Worm (Caenorhabditis elegans) whole organism, young adult: Measurements from ENCODE around the gene C34F6.11.
A peak's percentile ranks its signal among the peaks of the same experiment; 100 is the strongest.

Experiments
- C17E4.6 ChIP-seq: fragments of 200-800 bp; sonication (Bioruptor generic); IDR thresholded peaks from 2 replicates; pipeline ENCODE4 v1.3.6; 2022; ENCODE audit warnings: missing genetic modification reagents, missing genetic modification characterization, missing compliant biosample characterization
- K11D2.4 ChIP-seq: fragments of 200-800 bp; sonication (Bioruptor generic); IDR thresholded peaks from 2 replicates; pipeline ENCODE4 v1.3.6; 2022; ENCODE audit warnings: missing genetic modification reagents, missing genetic modification characterization, missing compliant biosample characterization
- T07F8.4 ChIP-seq: sonication (generic microtip); optimal IDR thresholded peaks from 2 replicates; lab custom pipeline; 2016; ENCODE audit warnings: mild to moderate bottlenecking, missing genetic modification characterization, moderate library complexity, missing compliant biosample characterization
- Y53F4B.3 ChIP-seq: fragments of 200-800 bp; sonication (Bioruptor generic); IDR thresholded peaks from 2 replicates; pipeline ENCODE4 v1.3.6; 2022; ENCODE audit warnings: missing genetic modification reagents, missing genetic modification characterization, missing compliant biosample characterization
- Y79H2A.3 ChIP-seq: fragments of 200-800 bp; sonication (Bioruptor generic); conservative IDR thresholded peaks from 2 replicates; pipeline ENCODE4 v1.3.6; 2022; ENCODE audit warnings: missing genetic modification reagents, missing genetic modification characterization, missing compliant biosample characterization
- Y95B8A.8 ChIP-seq: fragments of 200-800 bp; sonication (Bioruptor generic); IDR thresholded peaks from 2 replicates; pipeline ENCODE4 v1.3.6; 2022; ENCODE audit warnings: missing genetic modification reagents, missing genetic modification characterization, missing compliant biosample characterization
- ama-1 ChIP-seq, 3 experiments: fragments of 150-350 bp in 1 of 3; sonication (generic microtip) in 2 of 3; optimal IDR thresholded peaks; 2 replicates each; lab custom pipeline; 2014 to 2018; ENCODE audit warnings: missing biosample characterization in 2 of 3, missing genetic modification characterization in 2 of 3, missing genetic modification reagents in 2 of 3
- aptf-3 ChIP-seq: fragments of 200-800 bp; sonication (Bioruptor generic); IDR thresholded peaks from 2 replicates; pipeline ENCODE4 v1.3.6; 2022; ENCODE audit warnings: missing genetic modification characterization, missing compliant biosample characterization
- bed-2 ChIP-seq: fragments of 200-800 bp; sonication (Bioruptor generic); IDR thresholded peaks from 2 replicates; pipeline ENCODE4 v1.3.6; 2022; ENCODE audit warnings: missing genetic modification reagents, missing genetic modification characterization, missing compliant biosample characterization
- ceh-27 ChIP-seq: fragments of 200-800 bp; sonication (Bioruptor generic); optimal IDR thresholded peaks from 2 replicates; lab custom pipeline; 2018; ENCODE audit warnings: mild to moderate bottlenecking, missing genetic modification characterization, moderate library complexity, missing compliant biosample characterization
- dox-1 ChIP-seq: fragments of 200-800 bp; sonication (Bioruptor generic); IDR thresholded peaks from 2 replicates; pipeline ENCODE4 v1.3.6; 2022; ENCODE audit warnings: missing genetic modification reagents, missing genetic modification characterization, missing compliant biosample characterization
- egrh-3 ChIP-seq: fragments of 200-800 bp; sonication (Bioruptor generic); IDR thresholded peaks from 2 replicates; pipeline ENCODE4 v1.3.6; 2022; ENCODE audit warnings: missing genetic modification reagents, missing genetic modification characterization, missing compliant biosample characterization
- ekl-4 ChIP-seq: fragments of 200-800 bp; sonication (Bioruptor generic); IDR thresholded peaks from 2 replicates; pipeline ENCODE4 v1.3.6; 2022; ENCODE audit warnings: missing genetic modification reagents, missing genetic modification characterization, missing compliant biosample characterization
- gei-17 ChIP-seq: fragments of 200-800 bp; sonication (Bioruptor generic); optimal IDR thresholded peaks from 2 replicates; lab custom pipeline; 2018; ENCODE audit warnings: mild to moderate bottlenecking, missing genetic modification characterization, missing compliant biosample characterization
- him-1 ChIP-seq: sonication (generic microtip); optimal IDR thresholded peaks from 2 replicates; lab custom pipeline; 2016; ENCODE audit warnings: missing genotype, missing genetic modification reagents, missing genetic modification characterization, missing compliant biosample characterization
- hlh-12 ChIP-seq: sonication (generic microtip); optimal IDR thresholded peaks from 2 replicates; lab custom pipeline; 2016; ENCODE audit warnings: missing genetic modification characterization, missing compliant biosample characterization
- hmg-1.2 ChIP-seq: fragments of 200-800 bp; sonication (Bioruptor generic); IDR thresholded peaks from 2 replicates; pipeline ENCODE4 v1.3.6; 2022; ENCODE audit warnings: missing genetic modification reagents, missing genetic modification characterization, missing compliant biosample characterization
- lin-40 ChIP-seq: sonication (generic microtip); optimal IDR thresholded peaks from 2 replicates; lab custom pipeline; 2016; ENCODE audit warnings: missing genetic modification characterization, mild to moderate bottlenecking, missing compliant biosample characterization, missing genotype, missing genetic modification reagents
- madf-3 ChIP-seq: fragments of 200-800 bp; sonication (Bioruptor generic); IDR thresholded peaks from 2 replicates; pipeline ENCODE4 v1.3.6; 2022; ENCODE audit warnings: missing genetic modification reagents, missing genetic modification characterization, missing compliant biosample characterization
- mxl-1 ChIP-seq: sonication (generic microtip); optimal IDR thresholded peaks from 2 replicates; lab custom pipeline; 2016; ENCODE audit warnings: missing genetic modification characterization, missing compliant biosample characterization
- nfyb-1 ChIP-seq: fragments of 200-800 bp; sonication (Bioruptor generic); IDR thresholded peaks from 2 replicates; pipeline ENCODE4 v1.3.6; 2022; ENCODE audit warnings: missing genetic modification reagents, missing genetic modification characterization, missing compliant biosample characterization
- nhr-80 ChIP-seq: sonication (generic microtip); optimal IDR thresholded peaks from 2 replicates; lab custom pipeline; 2016; ENCODE audit warnings: missing genetic modification characterization, missing compliant biosample characterization
- pha-4 ChIP-seq: fragments of 150-350 bp; sonication (generic microtip); optimal IDR thresholded peaks from 2 replicates; lab custom pipeline; 2014; ENCODE audit warnings: missing biosample characterization, missing genetic modification reagents, missing genetic modification characterization
- rpc-1 ChIP-seq, 2 experiments: fragments of 150-350 bp in 1 of 2; sonication (generic microtip) in 1 of 2; optimal IDR thresholded peaks; 2 replicates each; lab custom pipeline; 2014 to 2018; ENCODE audit warnings: missing biosample characterization in 1 of 2, missing genetic modification characterization in 1 of 2, missing genetic modification reagents in 1 of 2, missing genotype in 1 of 2
- sea-2 ChIP-seq: fragments of 200-800 bp; sonication (Bioruptor generic); IDR thresholded peaks from 2 replicates; pipeline ENCODE4 v1.3.6; 2022; ENCODE audit warnings: missing genetic modification characterization, missing compliant biosample characterization
- snpc-4 ChIP-seq, 5 experiments: fragments of 150-350 bp in 1 of 5; sonication (generic microtip) in 4 of 5; optimal IDR thresholded peaks; 2 replicates each; lab custom pipeline; 2014 to 2018; ENCODE audit warnings: missing genetic modification characterization in 5 of 5, missing biosample characterization in 3 of 5, antibody characterized with exemption in 2 of 5, mild to moderate bottlenecking in 2 of 5, missing compliant biosample characterization in 2 of 5, missing genotype in 2 of 5, moderate library complexity in 2 of 5, missing genetic modification reagents in 1 of 5
- tbx-9 ChIP-seq: sonication (generic microtip); optimal IDR thresholded peaks from 2 replicates; lab custom pipeline; 2016; ENCODE audit warnings: borderline replicate concordance, missing genetic modification characterization, inconsistent platforms, missing compliant biosample characterization
- tlf-1 ChIP-seq: fragments of 200-800 bp; sonication (Bioruptor generic); optimal IDR thresholded peaks from 2 replicates; lab custom pipeline; 2018; ENCODE audit warnings: mild to moderate bottlenecking, missing genetic modification characterization, missing compliant biosample characterization
- zfh-2 ChIP-seq: fragments of 200-800 bp; sonication (Bioruptor generic); conservative IDR thresholded peaks from 2 replicates; pipeline ENCODE4 v1.3.6; 2022; ENCODE audit warnings: missing genetic modification reagents, missing genetic modification characterization, missing compliant biosample characterization
- ztf-22 ChIP-seq: fragments of 200-800 bp; sonication (Bioruptor generic); optimal IDR thresholded peaks from 2 replicates; lab custom pipeline; 2018; ENCODE audit warnings: mild to moderate bottlenecking, missing genetic modification characterization, moderate library complexity, missing compliant biosample characterization
- ztf-6 ChIP-seq: fragments of 200-800 bp; sonication (Bioruptor generic); IDR thresholded peaks from 2 replicates; pipeline ENCODE4 v1.3.6; 2022; ENCODE audit warnings: missing genetic modification reagents, missing genetic modification characterization, missing compliant biosample characterization

Gene C34F6.11

ce11 chrX:11222597-11223218, 19.0 kb upstream of the C34F6.11 start, which contains the start of gene C34F6.9:
C34F6.9 (minus strand) TSS chrX:11222647.
- no peak for TF ChIP-seq aptf-3 (GFP tag; lab: Robert Waterston, UW)
- no peak for TF ChIP-seq C17E4.6
- TF ChIP-seq ama-1 (optimal IDR thresholded peaks at IDR 0.05; lab: Kevin White, UChicago), result no peak
- TF ChIP-seq ama-1 (GFP tag; optimal IDR thresholded peaks at IDR 0.05; lab: Kevin White, UChicago), result no peak
- no peak for TF ChIP-seq sea-2 (GFP tag; lab: Robert Waterston, UW)
- TF ChIP-seq ekl-4 (GFP tag; lab: Robert Waterston, UW), result no peak
- no peak for TF ChIP-seq pha-4 (tag; lab: Kevin White, UChicago)
- no peak for TF ChIP-seq T07F8.4 (tag; lab: Kevin White, UChicago)
- TF ChIP-seq madf-3 (GFP tag; lab: Robert Waterston, UW), result no peak
- no peak for TF ChIP-seq mxl-1
- no peak for TF ChIP-seq him-1 (tag; lab: Kevin White, UChicago)
- no peak for TF ChIP-seq ztf-6 (GFP tag; lab: Robert Waterston, UW)
- no peak for TF ChIP-seq tlf-1
- no peak for TF ChIP-seq hlh-12 (tag; lab: Kevin White, UChicago)
- TF ChIP-seq, all 124 proteins: peak for 0

- TF ChIP-seq lin-40 (tag; lab: Kevin White, UChicago) (peak; percentile 6), gei-17 (no peak), hmg-1.2 (peak; percentile 11; the same call in 1 of the 2 replicates), dox-1 (GFP tag; lab: Robert Waterston, UW) (peak; percentile 38; the same call in 1 of the 2 replicates), nhr-80 (tag; lab: Kevin White, UChicago) (peak; percentile 52), Y95B8A.8 (no peak), nfyb-1 (GFP tag; lab: Robert Waterston, UW) (0 out of 2 replicates have a peak, but pooled peaks have one; percentile 22), ztf-6 (GFP tag; lab: Robert Waterston, UW) (no peak)
Measured at ce11 chrX:11215420-11216050, 11.8 kb upstream of the C34F6.11 start, which contains the start of the genes C34F6.7 and idh-2. C34F6.7 (minus strand) TSS chrX:11215470. idh-2 (plus strand) TSS chrX:11216000.

ce11 chrX:11211360-11211759, 7.6 kb upstream of the C34F6.11 start:
- no peak for TF ChIP-seq him-1 (tag; lab: Kevin White, UChicago)
- TF ChIP-seq bed-2 (GFP tag; lab: Robert Waterston, UW), result no peak
- no peak for TF ChIP-seq pha-4 (tag; lab: Kevin White, UChicago)
- no peak for TF ChIP-seq rpc-1 (optimal IDR thresholded peaks at IDR 0.05; lab: Kevin White, UChicago)
- no peak for TF ChIP-seq rpc-1 (tag; optimal IDR thresholded peaks at IDR 0.05; lab: Kevin White, UChicago)
- no peak for TF ChIP-seq Y79H2A.3
- TF ChIP-seq dox-1 (GFP tag; lab: Robert Waterston, UW), result no peak
- no peak for TF ChIP-seq ztf-22 (GFP tag; lab: Kevin White, UChicago)
- TF ChIP-seq Y53F4B.3 (GFP tag; lab: Robert Waterston, UW), result no peak
- TF ChIP-seq madf-3 (GFP tag; lab: Robert Waterston, UW), result no peak
- TF ChIP-seq hmg-1.2, result no peak
- TF ChIP-seq tbx-9 (tag; lab: Kevin White, UChicago), result no peak

ce11 chrX:11210417-11210816, 6.7 kb upstream of the C34F6.11 start:
- TF ChIP-seq dox-1 (GFP tag; lab: Robert Waterston, UW), result 0 out of 2 replicates have a peak, but pooled peaks have one; percentile 26
- TF ChIP-seq snpc-4 (GFP tag; optimal IDR thresholded peaks at IDR 0.05; lab: Kevin White, UChicago), result no peak
- no peak for TF ChIP-seq snpc-4 (tag; optimal IDR thresholded peaks at IDR 0.05; lab: Kevin White, UChicago)
- TF ChIP-seq zfh-2 (GFP tag; lab: Robert Waterston, UW), result peak; percentile 55; the same call in 1 of the 2 replicates

- peak; percentile 58 for TF ChIP-seq nhr-80 (tag; lab: Kevin White, UChicago)
- no peak for TF ChIP-seq pha-4 (tag; lab: Kevin White, UChicago)
- TF ChIP-seq K11D2.4 (GFP tag; lab: Robert Waterston, UW), result no peak
- no peak for TF ChIP-seq Y95B8A.8
- TF ChIP-seq ceh-27 (GFP tag; lab: Kevin White, UChicago), result no peak
- TF ChIP-seq dox-1 (GFP tag; lab: Robert Waterston, UW), result 0 out of 2 replicates have a peak, but pooled peaks have one; percentile 43
- no peak for TF ChIP-seq egrh-3 (GFP tag; lab: Robert Waterston, UW)
Measured at ce11 chrX:11208788-11209187, 5.1 kb upstream of the C34F6.11 start, which contains the start of gene C34F6.5. C34F6.5 (minus strand) TSS chrX:11208888.
